Fruit fly (Drosophila melanogaster): ENCODE measurements around the gene CG3740.

DNA sequence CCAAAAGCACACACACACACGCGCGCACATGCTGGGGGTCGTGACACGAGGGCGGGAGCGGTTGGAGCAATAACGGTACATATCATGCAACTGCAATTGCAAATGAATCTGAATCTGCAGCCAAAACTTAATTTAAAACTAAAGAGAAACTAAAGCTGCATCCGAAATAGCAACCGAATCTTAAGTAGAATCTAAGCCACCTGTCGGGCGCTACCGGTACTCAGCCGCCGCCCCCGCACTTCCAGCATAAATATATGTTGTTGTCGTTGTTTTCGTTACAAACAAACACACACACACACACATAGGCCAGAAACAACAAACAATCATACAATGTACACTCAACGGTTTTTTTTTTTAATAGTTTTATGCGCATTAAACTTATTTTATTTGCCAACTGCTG lies 8.8 kb downstream of the CG3740 start:
- TF ChIP-seq psq (optimal IDR thresholded peaks at IDR 0.05): no peak
- no peak for TF ChIP-seq EcR (GFP tag; optimal IDR thresholded peaks at IDR 0.05)
